Worm (Caenorhabditis elegans) whole organism, young adult: Measurements from ENCODE around the gene skr-3.

Experiments
- F37B4.10 ChIP-seq: fragments of 200-800 bp; sonication (Bioruptor generic); IDR thresholded peaks from 2 replicates; pipeline ENCODE4 v1.3.6; 2022; ENCODE audit warnings: missing genetic modification characterization, missing compliant biosample characterization
- T07F8.4 ChIP-seq: sonication (generic microtip); optimal IDR thresholded peaks from 2 replicates; lab custom pipeline; 2016; ENCODE audit warnings: mild to moderate bottlenecking, missing genetic modification characterization, moderate library complexity, missing compliant biosample characterization
- ama-1 ChIP-seq, 3 experiments: fragments of 150-350 bp in 1 of 3; sonication (generic microtip) in 2 of 3; optimal IDR thresholded peaks; 2 replicates each; lab custom pipeline; 2014 to 2018; ENCODE audit warnings: missing biosample characterization in 2 of 3, missing genetic modification characterization in 2 of 3, missing genetic modification reagents in 2 of 3
- aptf-2 ChIP-seq: fragments of 200-800 bp; sonication (Bioruptor generic); conservative IDR thresholded peaks from 2 replicates; pipeline ENCODE4 v1.3.6; 2022; ENCODE audit warnings: missing genetic modification reagents, missing genetic modification characterization, missing compliant biosample characterization
- dpff-1 ChIP-seq: sonication (generic microtip); optimal IDR thresholded peaks from 2 replicates; lab custom pipeline; 2017; ENCODE audit warnings: mild to moderate bottlenecking, missing genetic modification characterization, missing compliant biosample characterization
- ets-4 ChIP-seq: fragments of 200-800 bp; sonication (Bioruptor generic); optimal IDR thresholded peaks from 2 replicates; lab custom pipeline; 2018; ENCODE audit warnings: mild to moderate bottlenecking, missing genetic modification characterization, missing compliant biosample characterization
- lin-35 ChIP-seq, 3 experiments: fragments of 150-350 bp in 2 of 3; sonication (generic microtip) in 1 of 3; optimal IDR thresholded peaks; 2 replicates each; lab custom pipeline; 2014 to 2018; ENCODE audit warnings: missing biosample characterization in 3 of 3, missing genetic modification characterization in 3 of 3, missing genetic modification reagents in 3 of 3
- nhr-27 ChIP-seq: fragments of 200-800 bp; sonication (Bioruptor generic); optimal IDR thresholded peaks from 2 replicates; lab custom pipeline; 2018; ENCODE audit warnings: mild to moderate bottlenecking, missing genetic modification characterization, moderate library complexity, missing compliant biosample characterization
- pha-4 ChIP-seq: fragments of 150-350 bp; sonication (generic microtip); optimal IDR thresholded peaks from 2 replicates; lab custom pipeline; 2014; ENCODE audit warnings: missing biosample characterization, missing genetic modification reagents, missing genetic modification characterization
- snpc-4 ChIP-seq, 5 experiments: fragments of 150-350 bp in 1 of 5; sonication (generic microtip) in 4 of 5; optimal IDR thresholded peaks; 2 replicates each; lab custom pipeline; 2014 to 2018; ENCODE audit warnings: missing genetic modification characterization in 5 of 5, missing biosample characterization in 3 of 5, antibody characterized with exemption in 2 of 5, mild to moderate bottlenecking in 2 of 5, missing compliant biosample characterization in 2 of 5, missing genotype in 2 of 5, moderate library complexity in 2 of 5, missing genetic modification reagents in 1 of 5
- tbp1 ChIP-seq: fragments of 200-800 bp; sonication (Bioruptor generic); optimal IDR thresholded peaks from 2 replicates; lab custom pipeline; 2018; ENCODE audit warnings: mild to moderate bottlenecking, missing genetic modification characterization, missing compliant biosample characterization
- unc-62 ChIP-seq: fragments of 150-350 bp; optimal IDR thresholded peaks from 2 replicates; lab custom pipeline; 2014; ENCODE audit warnings: missing biosample characterization, missing genetic modification reagents, missing genetic modification characterization

- TF ChIP-seq ama-1 (optimal IDR thresholded peaks at IDR 0.05; lab: Kevin White, UChicago), result no peak
- no peak for TF ChIP-seq ama-1 (GFP tag; optimal IDR thresholded peaks at IDR 0.05; lab: Kevin White, UChicago)
- TF ChIP-seq dpff-1 (tag; lab: Kevin White, UChicago), result no peak
- TF ChIP-seq snpc-4 (GFP tag; optimal IDR thresholded peaks at IDR 0.05; lab: Kevin White, UChicago), result no peak
- no peak for TF ChIP-seq snpc-4 (tag; optimal IDR thresholded peaks at IDR 0.05; lab: Kevin White, UChicago)
- no peak for TF ChIP-seq aptf-2 (GFP tag; lab: Robert Waterston, UW)
- no peak for TF ChIP-seq F37B4.10
- no peak for TF ChIP-seq T07F8.4 (tag; lab: Kevin White, UChicago)
- TF ChIP-seq pha-4 (tag; lab: Kevin White, UChicago), result no peak
- TF ChIP-seq nhr-27, result no peak
- TF ChIP-seq unc-62 (GFP tag; lab: Kevin White, UChicago), result no peak
- no peak for TF ChIP-seq ets-4 (GFP tag; lab: Kevin White, UChicago)
- TF ChIP-seq lin-35 (GFP tag; optimal IDR thresholded peaks at IDR 0.05; lab: Kevin White, UChicago), result no peak
- TF ChIP-seq tbp1 (GFP tag; lab: Kevin White, UChicago), result no peak
Observed at ce11 chrV:16120499-16120898, 385 bp upstream of the skr-3 start.
